Worm (Caenorhabditis elegans) whole organism, L3 larva: ENCODE data around the gene ZK938.3.

Experiments used
- R02D3.7 ChIP-seq: fragments of 150-350 bp; optimal IDR thresholded peaks from 2 replicates; lab custom pipeline; 2014; ENCODE audit warnings: missing biosample characterization, missing genetic modification characterization
- ZK546.5 ChIP-seq: sonication (generic microtip); optimal IDR thresholded peaks from 2 replicates; lab custom pipeline; 2017; ENCODE audit warnings: missing biosample characterization, missing genetic modification characterization
- aly-2 ChIP-seq: fragments of 150-350 bp; optimal IDR thresholded peaks from 2 replicates; lab custom pipeline; 2014; ENCODE audit warnings: missing biosample characterization, missing genetic modification characterization
- ceh-16 ChIP-seq: sonication (generic microtip); optimal IDR thresholded peaks from 2 replicates; lab custom pipeline; 2017; ENCODE audit warnings: missing biosample characterization, missing genetic modification characterization
- ceh-28 ChIP-seq: fragments of 150-350 bp; optimal IDR thresholded peaks from 2 replicates; lab custom pipeline; 2014; ENCODE audit warnings: missing biosample characterization, missing genetic modification reagents, missing genetic modification characterization
- ceh-82 ChIP-seq: fragments of 150-350 bp; optimal IDR thresholded peaks from 2 replicates; lab custom pipeline; 2014; ENCODE audit warnings: missing biosample characterization, missing genetic modification characterization
- ceh-9 ChIP-seq: sonication (generic microtip); optimal IDR thresholded peaks from 2 replicates; lab custom pipeline; 2018; ENCODE audit warnings: missing biosample characterization, missing genetic modification characterization
- egl-5 ChIP-seq: fragments of 150-350 bp; optimal IDR thresholded peaks from 2 replicates; lab custom pipeline; 2017; ENCODE audit warnings: missing biosample characterization, missing genetic modification reagents, missing genetic modification characterization, inconsistent platforms
- elt-1 ChIP-seq: fragments of 150-350 bp; optimal IDR thresholded peaks from 2 replicates; lab custom pipeline; 2014; ENCODE audit warnings: missing biosample characterization, missing genetic modification characterization
- elt-3 ChIP-seq, 3 experiments: fragments of 150-350 bp in 1 of 3; sonication (generic microtip) in 2 of 3; optimal IDR thresholded peaks; 2 replicates in 2 of 3; 4 replicates in 1 of 3; lab custom pipeline; 2014 to 2017; ENCODE audit warnings: missing biosample characterization in 3 of 3, missing genetic modification characterization in 3 of 3
- fkh-2 ChIP-seq: fragments of 150-350 bp; optimal IDR thresholded peaks from 2 replicates; lab custom pipeline; 2014; ENCODE audit warnings: missing biosample characterization, missing genetic modification reagents, missing genetic modification characterization
- fos-1 ChIP-seq: fragments of 150-350 bp; optimal IDR thresholded peaks from 2 replicates; lab custom pipeline; 2014; ENCODE audit warnings: missing biosample characterization, missing genetic modification characterization
- hmg-11 ChIP-seq: sonication (generic microtip); optimal IDR thresholded peaks from 2 replicates; lab custom pipeline; 2016; ENCODE audit warnings: missing genetic modification characterization, missing compliant biosample characterization
- jun-1 ChIP-seq: fragments of 150-350 bp; optimal IDR thresholded peaks from 2 replicates; lab custom pipeline; 2014; ENCODE audit warnings: missing biosample characterization, missing genetic modification reagents, missing genetic modification characterization
- lin-15B ChIP-seq: fragments of 150-350 bp; optimal IDR thresholded peaks from 2 replicates; lab custom pipeline; 2014; ENCODE audit warnings: missing biosample characterization, missing genetic modification characterization
- lin-39 ChIP-seq: fragments of 150-350 bp; optimal IDR thresholded peaks from 2 replicates; lab custom pipeline; 2018; ENCODE audit warnings: missing biosample characterization, missing genetic modification reagents, missing genetic modification characterization
- lsy-12 ChIP-seq: sonication (generic microtip); optimal IDR thresholded peaks from 2 replicates; lab custom pipeline; 2016; ENCODE audit warnings: mild to moderate bottlenecking, missing genetic modification characterization, missing compliant biosample characterization
- nfya-1 ChIP-seq: sonication (generic microtip); optimal IDR thresholded peaks from 2 replicates; lab custom pipeline; 2017; ENCODE audit warnings: missing genetic modification characterization, mild to moderate bottlenecking, missing compliant biosample characterization, antibody characterized with exemption, moderate library complexity; ENCODE audit not compliant: insufficient read depth
- nhr-11 ChIP-seq: fragments of 150-350 bp; optimal IDR thresholded peaks from 2 replicates; lab custom pipeline; 2014; ENCODE audit warnings: missing biosample characterization, missing genetic modification characterization
- nhr-23 ChIP-seq: fragments of 150-350 bp; optimal IDR thresholded peaks from 2 replicates; lab custom pipeline; 2014; ENCODE audit warnings: missing biosample characterization, missing genetic modification reagents, missing genetic modification characterization
- nhr-237 ChIP-seq: fragments of 150-350 bp; optimal IDR thresholded peaks from 2 replicates; lab custom pipeline; 2014; ENCODE audit warnings: missing biosample characterization, missing genetic modification characterization
- nhr-25 ChIP-seq: sonication (generic microtip); optimal IDR thresholded peaks from 2 replicates; lab custom pipeline; 2017; ENCODE audit warnings: missing biosample characterization, missing genetic modification characterization
- nhr-28 ChIP-seq: fragments of 150-350 bp; optimal IDR thresholded peaks from 2 replicates; lab custom pipeline; 2014; ENCODE audit warnings: missing biosample characterization, missing genetic modification characterization
- nhr-43 ChIP-seq: sonication (generic microtip); optimal IDR thresholded peaks from 2 replicates; lab custom pipeline; 2016; ENCODE audit warnings: mild to moderate bottlenecking, missing genetic modification characterization, missing compliant biosample characterization; ENCODE audit not compliant: poor library complexity, severe bottlenecking
- nhr-76 ChIP-seq: fragments of 150-350 bp; sonication (generic microtip); optimal IDR thresholded peaks from 5 replicates; lab custom pipeline; 2014; ENCODE audit warnings: missing biosample characterization, missing genetic modification characterization
- nhr-77 ChIP-seq: fragments of 150-350 bp; optimal IDR thresholded peaks from 2 replicates; lab custom pipeline; 2014; ENCODE audit warnings: missing biosample characterization, missing genetic modification characterization
- sea-2 ChIP-seq: fragments of 150-350 bp; sonication (generic microtip); optimal IDR thresholded peaks from 4 replicates; lab custom pipeline; 2014; ENCODE audit warnings: missing biosample characterization, missing genetic modification reagents, missing genetic modification characterization
- skn-1 ChIP-seq: fragments of 150-350 bp; optimal IDR thresholded peaks from 2 replicates; lab custom pipeline; 2014; ENCODE audit warnings: missing biosample characterization, missing genetic modification characterization
- snpc-4 ChIP-seq: fragments of 150-350 bp; optimal IDR thresholded peaks from 2 replicates; lab custom pipeline; 2014; ENCODE audit warnings: missing biosample characterization, missing genetic modification characterization
- tbx-2 ChIP-seq: sonication (generic microtip); optimal IDR thresholded peaks from 2 replicates; lab custom pipeline; 2016; ENCODE audit warnings: mild to moderate bottlenecking, missing genetic modification characterization, missing compliant biosample characterization
- unc-39 ChIP-seq: sonication (generic microtip); optimal IDR thresholded peaks from 4 replicates; lab custom pipeline; 2017; ENCODE audit warnings: missing biosample characterization, missing genetic modification characterization
- unc-62 ChIP-seq: fragments of 150-350 bp; sonication (generic microtip); optimal IDR thresholded peaks from 4 replicates; lab custom pipeline; 2014; ENCODE audit warnings: missing biosample characterization, missing genetic modification reagents, missing genetic modification characterization
- zag-1 ChIP-seq: fragments of 150-350 bp; optimal IDR thresholded peaks from 2 replicates; lab custom pipeline; 2014; ENCODE audit warnings: missing biosample characterization, missing genetic modification characterization
- ztf-11 ChIP-seq: fragments of 150-350 bp; optimal IDR thresholded peaks from 2 replicates; lab custom pipeline; 2014; ENCODE audit warnings: missing biosample characterization, missing genetic modification characterization
- ztf-4 ChIP-seq: fragments of 150-350 bp; optimal IDR thresholded peaks from 2 replicates; lab custom pipeline; 2014; ENCODE audit warnings: missing biosample characterization, missing genetic modification characterization

ZK938.3 gene

DNA sequence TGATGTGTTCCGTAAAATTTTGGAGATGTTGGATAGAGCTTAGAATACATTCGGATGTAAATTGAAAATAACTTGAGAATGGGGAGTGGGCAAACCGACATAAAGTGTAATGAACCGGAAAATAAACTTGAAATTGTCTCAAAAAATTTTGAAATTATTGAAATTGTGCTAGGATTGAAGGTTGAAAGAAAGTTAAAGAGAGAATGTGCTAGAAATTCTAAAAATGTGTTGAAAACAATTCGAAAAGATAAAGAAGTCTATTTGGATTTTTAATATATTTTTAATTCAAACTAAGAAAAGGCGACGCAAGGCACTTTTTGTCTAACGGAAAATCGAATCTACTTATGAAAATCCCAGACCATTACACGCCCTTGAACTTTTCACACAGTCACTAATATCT lies at the start of gene ZK938.3:
Gene ZK938.3 (minus strand): TSS at position 101 of the 400 bp plus-strand sequence.
- TF ChIP-seq unc-39 (tag; lab: Kevin White, UChicago) (no peak), aly-2 (tag; lab: Kevin White, UChicago) (no peak), lin-15B (tag; lab: Kevin White, UChicago) (no peak), nhr-28 (tag; lab: Kevin White, UChicago) (no peak), tbx-2 (tag; lab: Kevin White, UChicago) (no peak), elt-1 (tag; lab: Kevin White, UChicago) (no peak), zag-1 (tag; lab: Kevin White, UChicago) (no peak), lin-39 (tag; lab: Kevin White, UChicago) (no peak), elt-3 (tag; optimal IDR thresholded peaks at IDR 0.05; lab: Kevin White, UChicago) (no peak), unc-62 (GFP tag; lab: Kevin White, UChicago) (no peak), ceh-16 (no peak), ZK546.5 (tag; lab: Kevin White, UChicago) (no peak), fos-1 (tag; lab: Kevin White, UChicago) (no peak), ztf-4 (tag; lab: Kevin White, UChicago) (no peak), R02D3.7 (tag; lab: Kevin White, UChicago) (no peak), skn-1 (tag; lab: Kevin White, UChicago) (no peak), lsy-12 (tag; lab: Kevin White, UChicago) (no peak)
- TF ChIP-seq, all 47 proteins: peak for 0

ce11 chrII:9880826-9881225 lies 47.1 kb upstream of the ZK938.3 start, which contains the start of gene C08H9.15:
TSS of gene C08H9.15 (plus strand) at chrII:9881193.
- no peak for TF ChIP-seq elt-1 (tag; lab: Kevin White, UChicago)
- peak; percentile 30 for TF ChIP-seq nhr-25 (tag; lab: Kevin White, UChicago)
- no peak for TF ChIP-seq nhr-77 (tag; lab: Kevin White, UChicago)

- TF ChIP-seq nhr-77 (tag; lab: Kevin White, UChicago) (no peak), ceh-9 (tag; lab: Kevin White, UChicago) (no peak), nhr-11 (no peak), ceh-28 (tag; lab: Kevin White, UChicago) (no peak), nfya-1 (tag; lab: Kevin White, UChicago) (no peak), fos-1 (tag; lab: Kevin White, UChicago) (no peak), nhr-23 (tag; lab: Kevin White, UChicago) (peak; percentile 32)
Observed at ce11 chrII:9879815-9880214, 46.1 kb upstream of the ZK938.3 start.

DNA sequence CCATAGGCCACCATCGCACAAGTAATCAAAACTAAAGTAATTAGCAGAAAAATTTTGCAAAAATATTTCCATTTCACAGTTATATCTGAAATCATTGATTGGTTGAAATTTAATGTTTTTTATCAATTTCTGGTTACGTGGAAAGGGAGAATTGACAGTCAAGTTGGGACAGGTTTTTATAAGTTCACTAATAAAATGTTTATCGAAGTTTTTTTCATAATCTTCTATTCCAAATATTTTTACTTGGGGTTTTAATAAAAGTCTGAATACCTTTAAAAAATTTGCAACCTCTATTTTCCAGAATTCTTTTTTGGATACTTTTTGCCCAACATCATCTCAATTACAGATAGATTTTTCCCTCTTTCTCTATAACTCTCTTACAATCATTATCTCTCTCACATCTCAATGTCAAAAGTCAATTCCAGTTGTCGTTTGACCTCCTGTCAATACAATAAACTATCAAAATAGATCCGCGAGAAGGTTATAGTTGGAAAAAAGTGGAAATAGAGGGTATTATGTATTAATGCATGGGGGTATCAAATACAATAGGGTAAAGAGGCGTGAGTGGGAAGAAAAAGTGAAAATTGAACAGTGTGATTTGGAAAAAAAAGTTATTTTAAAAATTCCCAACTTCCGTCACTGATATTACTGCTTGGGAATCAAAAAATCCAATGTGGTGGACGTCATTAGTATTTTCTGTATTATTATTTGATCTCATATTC lies 40.9 kb upstream of the ZK938.3 start, which contains the start of the genes chil-2 and ctsa-3.2:
Gene chil-2 (minus strand): TSS at position 101 of the 722 bp plus-strand sequence.
Gene ctsa-3.2 (plus strand): TSS at position 672 of the 722 bp plus-strand sequence.
- TF ChIP-seq nhr-43 (tag; lab: Kevin White, UChicago): no peak
- no peak for TF ChIP-seq jun-1
- no peak for TF ChIP-seq snpc-4 (tag; lab: Kevin White, UChicago)
- TF ChIP-seq tbx-2 (tag; lab: Kevin White, UChicago): no peak
- no peak for TF ChIP-seq egl-5 (tag; lab: Kevin White, UChicago)
- no peak for TF ChIP-seq nhr-237 (tag; lab: Kevin White, UChicago)
- TF ChIP-seq hmg-11: no peak
- TF ChIP-seq nhr-77 (tag; lab: Kevin White, UChicago): no peak
- no peak for TF ChIP-seq lsy-12 (tag; lab: Kevin White, UChicago)
- no peak for TF ChIP-seq ceh-82 (tag; lab: Kevin White, UChicago)
- no peak for TF ChIP-seq sea-2 (GFP tag; lab: Kevin White, UChicago)
- no peak for TF ChIP-seq ztf-4 (tag; lab: Kevin White, UChicago)
- TF ChIP-seq ceh-9 (tag; lab: Kevin White, UChicago): no peak
- TF ChIP-seq nhr-11: no peak
- no peak for TF ChIP-seq aly-2 (tag; lab: Kevin White, UChicago)
- TF ChIP-seq ztf-11 (tag; lab: Kevin White, UChicago): no peak
- TF ChIP-seq fkh-2 (tag; lab: Kevin White, UChicago): no peak
- TF ChIP-seq R02D3.7 (tag; lab: Kevin White, UChicago): no peak
- no peak for TF ChIP-seq nhr-76 (tag; lab: Kevin White, UChicago)
- TF ChIP-seq nfya-1 (tag; lab: Kevin White, UChicago): no peak
